Worm (Caenorhabditis elegans) whole organism, late embryonic: Measurements from ENCODE around the gene R02D5.3.

ENCODE experiments used
- C08G9.2 ChIP-seq: sonication (generic microtip); optimal IDR thresholded peaks from 2 replicates; lab custom pipeline; 2016; ENCODE audit warnings: mild to moderate bottlenecking, missing genetic modification characterization, moderate library complexity, missing compliant biosample characterization
- K02D7.2 ChIP-seq: sonication (generic microtip); optimal IDR thresholded peaks from 2 replicates; lab custom pipeline; 2017; ENCODE audit warnings: mild to moderate bottlenecking, missing genetic modification characterization, missing compliant biosample characterization
- T23F11.4 ChIP-seq: fragments of 200-800 bp; sonication (Bioruptor generic); optimal IDR thresholded peaks from 2 replicates; lab custom pipeline; 2018; ENCODE audit warnings: mild to moderate bottlenecking, missing genetic modification characterization, missing compliant biosample characterization
- Y22D7AL.16 ChIP-seq: sonication (generic microtip); optimal IDR thresholded peaks from 2 replicates; lab custom pipeline; 2016; ENCODE audit warnings: missing genetic modification characterization, missing compliant biosample characterization
- ama-1 ChIP-seq: fragments of 150-350 bp; optimal IDR thresholded peaks from 2 replicates; lab custom pipeline; 2014
- ceh-18 ChIP-seq: sonication (generic microtip); optimal IDR thresholded peaks from 2 replicates; lab custom pipeline; 2016; ENCODE audit warnings: missing genetic modification characterization, missing compliant biosample characterization
- ceh-19 ChIP-seq: fragments of 200-800 bp; sonication (Bioruptor generic); optimal IDR thresholded peaks from 2 replicates; lab custom pipeline; 2018; ENCODE audit warnings: mild to moderate bottlenecking, missing genetic modification characterization, missing compliant biosample characterization
- ceh-2 ChIP-seq: sonication (generic microtip); optimal IDR thresholded peaks from 2 replicates; lab custom pipeline; 2016; ENCODE audit warnings: missing genotype, missing genetic modification characterization, missing compliant biosample characterization
- ceh-22 ChIP-seq: sonication (generic microtip); optimal IDR thresholded peaks from 2 replicates; lab custom pipeline; 2017; ENCODE audit warnings: missing biosample characterization, missing genetic modification characterization
- ceh-30 ChIP-seq: fragments of 150-350 bp; optimal IDR thresholded peaks from 2 replicates; lab custom pipeline; 2014; ENCODE audit warnings: missing biosample characterization, missing genetic modification characterization
- ceh-34 ChIP-seq: sonication (generic microtip); optimal IDR thresholded peaks from 2 replicates; lab custom pipeline; 2016; ENCODE audit warnings: mild to moderate bottlenecking, missing genetic modification characterization, missing compliant biosample characterization
- ceh-45 ChIP-seq: fragments of 200-800 bp; sonication (Bioruptor generic); IDR thresholded peaks from 2 replicates; pipeline ENCODE4 v1.3.6; 2022; ENCODE audit warnings: missing genetic modification reagents, missing genetic modification characterization, missing compliant biosample characterization
- ceh-6 ChIP-seq: fragments of 200-800 bp; sonication (Bioruptor generic); optimal IDR thresholded peaks from 2 replicates; lab custom pipeline; 2018; ENCODE audit warnings: mild to moderate bottlenecking, missing genetic modification characterization, missing compliant biosample characterization
- ceh-9 ChIP-seq: sonication (generic microtip); optimal IDR thresholded peaks from 2 replicates; lab custom pipeline; 2016; ENCODE audit warnings: mild to moderate bottlenecking, missing genetic modification characterization, inconsistent platforms, missing compliant biosample characterization
- che-1 ChIP-seq: sonication (generic microtip); optimal IDR thresholded peaks from 2 replicates; lab custom pipeline; 2016; ENCODE audit warnings: mild to moderate bottlenecking, missing genetic modification characterization, missing compliant biosample characterization
- dve-1 ChIP-seq: sonication (generic microtip); optimal IDR thresholded peaks from 2 replicates; lab custom pipeline; 2017; ENCODE audit warnings: antibody characterized with exemption, mild to moderate bottlenecking, missing genetic modification characterization, missing compliant biosample characterization
- eyg-1 ChIP-seq: sonication (generic microtip); optimal IDR thresholded peaks from 2 replicates; lab custom pipeline; 2016; ENCODE audit warnings: missing genotype, missing genetic modification characterization, missing compliant biosample characterization
- fax-1 ChIP-seq: sonication (generic microtip); optimal IDR thresholded peaks from 2 replicates; lab custom pipeline; 2016; ENCODE audit warnings: missing genotype, missing genetic modification characterization, missing compliant biosample characterization
- gmeb-2 ChIP-seq: sonication (generic microtip); optimal IDR thresholded peaks from 2 replicates; lab custom pipeline; 2016; ENCODE audit warnings: missing genetic modification characterization, inconsistent platforms, missing compliant biosample characterization
- hlh-13 ChIP-seq: fragments of 200-800 bp; sonication (Bioruptor generic); optimal IDR thresholded peaks from 2 replicates; lab custom pipeline; 2018; ENCODE audit warnings: mild to moderate bottlenecking, missing genetic modification characterization, missing compliant biosample characterization
- hlh-30 ChIP-seq: sonication (generic microtip); optimal IDR thresholded peaks from 2 replicates; lab custom pipeline; 2017; ENCODE audit warnings: antibody characterized with exemption, missing genetic modification characterization, missing compliant biosample characterization; ENCODE audit not compliant: insufficient read depth
- hlh-6 ChIP-seq: sonication (generic microtip); optimal IDR thresholded peaks from 2 replicates; lab custom pipeline; 2016; ENCODE audit warnings: missing genotype, missing genetic modification characterization, missing compliant biosample characterization
- hlh-8 ChIP-seq: sonication (generic microtip); optimal IDR thresholded peaks from 2 replicates; lab custom pipeline; 2016; ENCODE audit warnings: missing genotype, missing genetic modification characterization, missing compliant biosample characterization
- lim-6 ChIP-seq: sonication (generic microtip); optimal IDR thresholded peaks from 2 replicates; lab custom pipeline; 2016; ENCODE audit warnings: missing genetic modification characterization, missing compliant biosample characterization
- lin-11 ChIP-seq: fragments of 200-800 bp; sonication (Bioruptor generic); optimal IDR thresholded peaks from 2 replicates; lab custom pipeline; 2018; ENCODE audit warnings: mild to moderate bottlenecking, missing genetic modification characterization, missing compliant biosample characterization
- mec-3 ChIP-seq: sonication (generic microtip); optimal IDR thresholded peaks from 2 replicates; lab custom pipeline; 2016; ENCODE audit warnings: borderline replicate concordance, missing genetic modification characterization, missing compliant biosample characterization
- nfya-1 ChIP-seq: sonication (generic microtip); optimal IDR thresholded peaks from 2 replicates; lab custom pipeline; 2017; ENCODE audit warnings: missing genetic modification characterization, mild to moderate bottlenecking, missing compliant biosample characterization, antibody characterized with exemption, moderate library complexity
- nhr-232 ChIP-seq: sonication (generic microtip); optimal IDR thresholded peaks from 2 replicates; lab custom pipeline; 2016; ENCODE audit warnings: missing genetic modification characterization, missing compliant biosample characterization
- npax-4 ChIP-seq: sonication (generic microtip); optimal IDR thresholded peaks from 2 replicates; lab custom pipeline; 2016; ENCODE audit warnings: missing genetic modification characterization, missing compliant biosample characterization
- pag-3 ChIP-seq: sonication (generic microtip); optimal IDR thresholded peaks from 2 replicates; lab custom pipeline; 2016; ENCODE audit warnings: missing compliant biosample characterization, missing genetic modification characterization, borderline replicate concordance
- pat-9 ChIP-seq: fragments of 200-800 bp; sonication (Bioruptor generic); optimal IDR thresholded peaks from 2 replicates; lab custom pipeline; 2018; ENCODE audit warnings: mild to moderate bottlenecking, missing genetic modification characterization, moderate library complexity, missing compliant biosample characterization
- pax-1 ChIP-seq: fragments of 150-350 bp; optimal IDR thresholded peaks from 2 replicates; lab custom pipeline; 2014; ENCODE audit warnings: missing biosample characterization, missing genetic modification characterization
- pha-4 ChIP-seq: fragments of 150-350 bp; optimal IDR thresholded peaks from 2 replicates; lab custom pipeline; 2018; ENCODE audit warnings: missing biosample characterization, missing genetic modification reagents, missing genetic modification characterization
- pros-1 ChIP-seq: fragments of 150-350 bp; optimal IDR thresholded peaks from 2 replicates; lab custom pipeline; 2014; ENCODE audit warnings: missing biosample characterization, missing genetic modification reagents, missing genetic modification characterization
- sox-2 ChIP-seq: fragments of 200-800 bp; sonication (Bioruptor generic); IDR thresholded peaks from 2 replicates; pipeline ENCODE4 v1.3.6; 2022; ENCODE audit warnings: missing genetic modification reagents, missing genetic modification characterization, missing compliant biosample characterization
- syd-9 ChIP-seq: sonication (generic microtip); optimal IDR thresholded peaks from 2 replicates; lab custom pipeline; 2016; ENCODE audit warnings: mild to moderate bottlenecking, missing genetic modification characterization, moderate library complexity, missing compliant biosample characterization
- ttx-3 ChIP-seq: sonication (generic microtip); optimal IDR thresholded peaks from 2 replicates; lab custom pipeline; 2016; ENCODE audit warnings: missing genetic modification reagents, missing genetic modification characterization, missing compliant biosample characterization
- unc-42 ChIP-seq: sonication (generic microtip); optimal IDR thresholded peaks from 2 replicates; lab custom pipeline; 2016; ENCODE audit warnings: missing genotype, missing genetic modification characterization, missing compliant biosample characterization
- unc-55 ChIP-seq: sonication (generic microtip); optimal IDR thresholded peaks from 2 replicates; lab custom pipeline; 2017; ENCODE audit warnings: missing biosample characterization, missing genetic modification reagents, missing genetic modification characterization
- unc-86 ChIP-seq: sonication (generic microtip); optimal IDR thresholded peaks from 2 replicates; lab custom pipeline; 2016; ENCODE audit warnings: missing genetic modification characterization, missing compliant biosample characterization

Gene R02D5.3

DNA sequence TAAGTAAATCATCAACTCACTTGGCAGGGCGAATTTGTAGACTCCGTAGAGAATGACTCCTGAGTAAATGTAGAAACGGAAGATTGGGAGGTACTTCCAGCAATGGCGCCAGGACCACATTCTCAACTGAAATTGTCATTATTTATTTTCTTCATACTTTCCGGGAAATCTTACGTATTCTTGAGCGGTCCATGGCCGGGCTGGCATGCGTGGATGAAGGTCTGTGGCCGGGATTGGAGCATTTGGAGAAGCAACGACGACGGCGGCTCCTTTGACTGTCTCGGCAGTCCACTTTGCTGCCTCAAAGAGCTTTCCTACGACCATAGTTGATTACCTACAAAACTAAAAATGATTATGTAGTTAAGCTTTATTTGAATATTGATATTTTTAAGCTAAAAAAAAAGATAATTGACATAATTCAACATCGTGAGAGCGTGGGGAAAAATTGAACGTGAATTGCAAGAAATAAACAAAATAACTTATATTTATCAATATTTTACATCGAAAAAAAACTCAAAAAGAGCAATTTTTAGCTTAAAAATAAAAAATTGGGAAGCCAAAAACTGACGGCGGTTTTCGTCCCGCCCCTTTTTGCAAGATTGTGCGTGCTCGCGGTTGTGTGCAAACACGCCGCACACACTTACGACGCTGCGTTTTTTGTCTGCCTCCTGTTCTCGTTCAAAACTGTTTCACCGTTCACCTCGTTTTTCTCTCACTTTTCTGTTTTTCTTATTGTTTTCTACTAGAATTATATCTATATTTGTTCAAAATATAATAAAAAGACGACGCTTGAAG, 41.0 kb downstream of the R02D5.3 start, which contains the start of gene ril-1 (continued):
- no peak for TF ChIP-seq ceh-9 (tag; lab: Kevin White, UChicago)
- no peak for TF ChIP-seq hlh-13 (GFP tag; lab: Kevin White, UChicago)
- peak; percentile 12 for TF ChIP-seq fax-1 (tag; lab: Kevin White, UChicago)
- no peak for TF ChIP-seq unc-42 (tag; lab: Kevin White, UChicago)
- no peak for TF ChIP-seq C08G9.2 (tag; lab: Kevin White, UChicago)
- no peak for TF ChIP-seq pros-1
- no peak for TF ChIP-seq hlh-8 (tag; lab: Kevin White, UChicago)
- no peak for TF ChIP-seq nhr-232 (tag; lab: Kevin White, UChicago)
- no peak for TF ChIP-seq dve-1 (tag; lab: Kevin White, UChicago)
- TF ChIP-seq Y22D7AL.16 (tag; lab: Kevin White, UChicago), result no peak
- TF ChIP-seq pat-9 (tag; lab: Kevin White, UChicago), result peak; percentile 18
- peak; percentile 34 for TF ChIP-seq gmeb-2 (tag; lab: Kevin White, UChicago)
- TF ChIP-seq lim-6, result no peak
- peak; percentile 53 for TF ChIP-seq ttx-3 (tag; lab: Kevin White, UChicago)
- peak; percentile 15 for TF ChIP-seq T23F11.4 (GFP tag; lab: Kevin White, UChicago)
- no peak for TF ChIP-seq mec-3 (tag; lab: Kevin White, UChicago)
- TF ChIP-seq pha-4 (tag; lab: Kevin White, UChicago), result no peak
- no peak for TF ChIP-seq pag-3 (tag; lab: Kevin White, UChicago)
- TF ChIP-seq ceh-45 (GFP tag; lab: Robert Waterston, UW), result no peak
- TF ChIP-seq ceh-22 (tag; lab: Kevin White, UChicago), result no peak
- TF ChIP-seq lin-11, result no peak
- no peak for TF ChIP-seq ama-1 (lab: Kevin White, UChicago)
- TF ChIP-seq ceh-34 (tag; lab: Kevin White, UChicago), result no peak
- TF ChIP-seq unc-55, result no peak
- TF ChIP-seq unc-86 (tag; lab: Kevin White, UChicago), result peak; percentile 33
- TF ChIP-seq syd-9 (tag; lab: Kevin White, UChicago), result no peak
- peak; percentile 7 for TF ChIP-seq npax-4
- no peak for TF ChIP-seq pax-1 (tag; lab: Kevin White, UChicago)
- no peak for TF ChIP-seq ceh-30 (tag; lab: Kevin White, UChicago)

DNA sequence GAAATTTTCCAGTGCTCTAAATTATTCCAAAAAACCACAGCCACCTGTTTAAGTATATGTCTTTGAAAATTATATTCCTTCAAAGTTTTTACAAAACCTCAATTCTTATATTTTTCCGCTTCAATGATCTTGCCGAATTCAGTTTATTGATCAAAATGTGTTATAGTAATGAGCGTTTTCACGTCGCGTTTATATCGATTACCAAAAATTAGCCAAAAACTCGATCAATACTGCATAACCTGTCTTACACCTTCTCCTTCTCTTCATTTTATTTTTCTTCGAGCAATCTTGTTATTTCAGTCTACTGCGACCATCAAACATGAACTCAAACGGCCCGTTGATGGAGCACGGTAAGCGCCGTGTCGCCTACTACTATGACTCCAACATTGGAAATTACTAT, 42.1 kb downstream of the R02D5.3 start, which contains the start of gene hda-1:
hda-1 (plus strand) TSS at position 301 of the 400 bp plus-strand sequence.
- TF ChIP-seq hlh-30 (tag; lab: Kevin White, UChicago), result no peak
- TF ChIP-seq mec-3 (tag; lab: Kevin White, UChicago), result no peak
- TF ChIP-seq ceh-19 (GFP tag; lab: Kevin White, UChicago), result no peak
- no peak for TF ChIP-seq nhr-232 (tag; lab: Kevin White, UChicago)
- TF ChIP-seq che-1 (tag; lab: Kevin White, UChicago), result no peak
- no peak for TF ChIP-seq eyg-1
- TF ChIP-seq sox-2 (GFP tag; lab: Robert Waterston, UW), result no peak
- TF ChIP-seq ceh-2, result no peak
- TF ChIP-seq ceh-18 (tag; lab: Kevin White, UChicago), result no peak
- TF ChIP-seq ttx-3 (tag; lab: Kevin White, UChicago), result no peak
- no peak for TF ChIP-seq nfya-1 (tag; lab: Kevin White, UChicago)
- no peak for TF ChIP-seq pax-1 (tag; lab: Kevin White, UChicago)
- TF ChIP-seq fax-1 (tag; lab: Kevin White, UChicago), result no peak
- TF ChIP-seq Y22D7AL.16 (tag; lab: Kevin White, UChicago), result no peak
- TF ChIP-seq unc-86 (tag; lab: Kevin White, UChicago), result no peak
- no peak for TF ChIP-seq ceh-6
- TF ChIP-seq K02D7.2 (tag; lab: Kevin White, UChicago), result no peak
- no peak for TF ChIP-seq hlh-6 (tag; lab: Kevin White, UChicago)
- no peak for TF ChIP-seq ceh-30 (tag; lab: Kevin White, UChicago)
